Worm (Caenorhabditis elegans): ENCODE results near the gene htas-1.

ce11 chrIV:9717844-9718243 is 34.5 kb upstream of the htas-1 start:
- no peak for TF ChIP-seq lsy-2 (tag; optimal IDR thresholded peaks at IDR 0.05)
- no peak for TF ChIP-seq pha-4 (tag; optimal IDR thresholded peaks at IDR 0.05)
- no peak for TF ChIP-seq snpc-4 (tag; optimal IDR thresholded peaks at IDR 0.05)
- no peak for TF ChIP-seq nhr-12 (tag; optimal IDR thresholded peaks at IDR 0.05)
- no peak for TF ChIP-seq ces-1 (GFP tag; optimal IDR thresholded peaks at IDR 0.05)

Measured in whole organism, mixed stage, embryonic.